Worm (Caenorhabditis elegans): ENCODE results near the gene srh-298.

srh-298 gene

DNA sequence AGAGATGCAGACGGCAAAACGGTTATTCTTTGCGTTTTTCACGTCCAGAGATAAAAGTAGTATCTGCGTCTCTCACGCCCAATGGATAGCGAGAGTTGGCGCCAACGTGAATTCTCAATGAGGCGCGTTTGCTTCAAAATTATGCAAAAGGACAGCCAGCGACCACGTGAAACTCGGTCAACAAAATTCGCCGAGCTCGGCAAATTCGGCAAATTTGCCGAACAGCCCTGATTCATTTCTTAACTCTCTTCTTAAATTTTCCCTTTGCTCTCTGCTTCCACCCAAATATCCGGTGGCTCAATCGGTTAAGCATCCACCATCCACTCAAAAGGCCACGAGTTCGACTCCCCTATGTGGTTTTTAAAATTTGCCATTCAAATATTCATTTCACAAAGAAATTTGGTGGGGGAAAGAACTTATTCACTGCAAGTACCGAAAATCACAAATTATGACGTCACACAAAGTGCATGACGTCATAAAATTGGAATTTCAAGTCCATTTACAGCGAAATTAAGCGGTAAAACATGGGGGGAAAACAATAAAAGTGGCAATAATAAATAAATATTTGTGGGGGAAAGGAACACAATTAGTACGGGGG is 26.8 kb downstream of the srh-298 start (continued):
- TF ChIP-seq B0035.1 (tag; optimal IDR thresholded peaks at IDR 0.05) (no peak), gei-17 (GFP tag; optimal IDR thresholded peaks at IDR 0.05) (no peak), zim-3 (tag; optimal IDR thresholded peaks at IDR 0.05) (no peak), ceh-27 (GFP tag; optimal IDR thresholded peaks at IDR 0.05) (no peak), F37B4.10 (GFP tag; IDR thresholded peaks at IDR 0.05) (no peak), sptf-2 (GFP tag; optimal IDR thresholded peaks at IDR 0.05) (no peak), unc-130 (GFP tag; optimal IDR thresholded peaks at IDR 0.05) (no peak), madf-8 (GFP tag; conservative IDR thresholded peaks at IDR 0.05) (no peak), snpc-3.4 (tag; optimal IDR thresholded peaks at IDR 0.05) (peak; percentile 53), madf-10 (tag; optimal IDR thresholded peaks at IDR 0.05) (no peak), snpc-1.1 (tag; optimal IDR thresholded peaks at IDR 0.05; ENCODE audit: insufficient read depth) (no peak), mcd-1 (GFP tag; IDR thresholded peaks at IDR 0.05) (peak; percentile 58), attf-6 (GFP tag; IDR thresholded peaks at IDR 0.05) (peak; percentile 65; the same call in 1 of the 2 replicates), lin-54 (GFP tag; optimal IDR thresholded peaks at IDR 0.05) (peak; percentile 34), let-607 (tag; optimal IDR thresholded peaks at IDR 0.05) (no peak), Y95B8A.8 (GFP tag; IDR thresholded peaks at IDR 0.05) (no peak), madf-6 (GFP tag; IDR thresholded peaks at IDR 0.05) (no peak; the same call in 1 of the 2 replicates), snpc-1.3 (tag; optimal IDR thresholded peaks at IDR 0.05; ENCODE audit: insufficient read depth) (no peak), Y67H2A.10 (GFP tag; conservative IDR thresholded peaks at IDR 0.05) (no peak), rec-8 (tag; optimal IDR thresholded peaks at IDR 0.05) (no peak), F39B2.1 (GFP tag; IDR thresholded peaks at IDR 0.05) (0 out of 2 replicates have a peak, but pooled peaks have one; percentile 25), nhr-80 (tag; optimal IDR thresholded peaks at IDR 0.05) (no peak), lin-35 (GFP tag; optimal IDR thresholded peaks at IDR 0.05) (no peak), ceh-40 (GFP tag; IDR thresholded peaks at IDR 0.05) (no peak), ceh-91 (GFP tag; IDR thresholded peaks at IDR 0.05) (no peak), ztf-26 (tag; optimal IDR thresholded peaks at IDR 0.05) (no peak), nhr-27 (tag; optimal IDR thresholded peaks at IDR 0.05) (no peak), chd-7 (tag; optimal IDR thresholded peaks at IDR 0.05) (no peak), mes-4 (tag; optimal IDR thresholded peaks at IDR 0.05) (no peak), zfh-2 (GFP tag; conservative IDR thresholded peaks at IDR 0.05) (no peak), lag-1 (GFP tag; IDR thresholded peaks at IDR 0.05) (no peak), lin-26 (GFP tag; IDR thresholded peaks at IDR 0.05) (peak; percentile 36; the same call in 1 of the 2 replicates), Y53F4B.3 (GFP tag; IDR thresholded peaks at IDR 0.05) (no peak), egl-44 (GFP tag; IDR thresholded peaks at IDR 0.05) (no peak), cebp-2 (GFP tag; IDR thresholded peaks at IDR 0.05) (0 out of 2 replicates have a peak, but pooled peaks have one; percentile 20), hrde-1 (tag; optimal IDR thresholded peaks at IDR 0.05; ENCODE audit: borderline replicate concordance) (no peak), ztf-28 (GFP tag; IDR thresholded peaks at IDR 0.05) (no peak), C17E4.6 (GFP tag; IDR thresholded peaks at IDR 0.05) (no peak), bed-1 (GFP tag; IDR thresholded peaks at IDR 0.05) (no peak), ets-4 (GFP tag; optimal IDR thresholded peaks at IDR 0.05) (no peak), hmg-20 (GFP tag; IDR thresholded peaks at IDR 0.05) (no peak), Y53G8AR.9 (GFP tag; conservative IDR thresholded peaks at IDR 0.05) (no peak), hlh-12 (tag; optimal IDR thresholded peaks at IDR 0.05) (no peak), hsf-1 (GFP tag; IDR thresholded peaks at IDR 0.05) (0 out of 2 replicates have a peak, but pooled peaks have one; percentile 44), tbx-9 (tag; optimal IDR thresholded peaks at IDR 0.05; ENCODE audit: borderline replicate concordance) (no peak), ZK185.1 (tag; optimal IDR thresholded peaks at IDR 0.05; ENCODE audit: poor library complexity, severe bottlenecking) (no peak), F33H1.4 (GFP tag; IDR thresholded peaks at IDR 0.05) (peak; percentile 6; the same call in 1 of the 2 replicates)
